Worm (Caenorhabditis elegans) whole organism, young adult: ENCODE results near the gene F54B8.4.
"Not testable (repeated sequence)": the region's sequence is repeated elsewhere in the genome, so short reads cannot be mapped to it uniquely, and the experiment has no call there.

Experiments used
- B0019.2 ChIP-seq: fragments of 200-800 bp; sonication (Bioruptor generic); conservative IDR thresholded peaks from 2 replicates; pipeline ENCODE4 v1.3.6; 2022; ENCODE audit warnings: missing genetic modification reagents, missing genetic modification characterization, missing compliant biosample characterization
- B0035.1 ChIP-seq: sonication (generic microtip); optimal IDR thresholded peaks from 2 replicates; lab custom pipeline; 2016; ENCODE audit warnings: missing genetic modification characterization, mild to moderate bottlenecking, missing compliant biosample characterization, missing genotype, missing genetic modification reagents
- F33H1.4 ChIP-seq: fragments of 200-800 bp; sonication (Bioruptor generic); IDR thresholded peaks from 2 replicates; pipeline ENCODE4 v1.3.6; 2022; ENCODE audit warnings: missing genetic modification reagents, missing genetic modification characterization, missing compliant biosample characterization
- F37B4.10 ChIP-seq: fragments of 200-800 bp; sonication (Bioruptor generic); IDR thresholded peaks from 2 replicates; pipeline ENCODE4 v1.3.6; 2022; ENCODE audit warnings: missing genetic modification characterization, missing compliant biosample characterization
- F57A8.1 ChIP-seq: fragments of 200-800 bp; sonication (Bioruptor generic); optimal IDR thresholded peaks from 2 replicates; lab custom pipeline; 2018; ENCODE audit warnings: mild to moderate bottlenecking, missing genetic modification characterization, moderate library complexity, missing compliant biosample characterization
- K12H6.12 ChIP-seq: fragments of 200-800 bp; sonication (Bioruptor generic); optimal IDR thresholded peaks from 2 replicates; lab custom pipeline; 2018; ENCODE audit warnings: mild to moderate bottlenecking, missing genetic modification characterization, missing compliant biosample characterization
- attf-3 ChIP-seq: fragments of 200-800 bp; sonication (Bioruptor generic); conservative IDR thresholded peaks from 2 replicates; pipeline ENCODE4 v1.3.6; 2022; ENCODE audit warnings: missing genetic modification reagents, missing genetic modification characterization, missing compliant biosample characterization
- attf-6 ChIP-seq: fragments of 200-800 bp; sonication (Bioruptor generic); IDR thresholded peaks from 2 replicates; pipeline ENCODE4 v1.3.6; 2022; ENCODE audit warnings: missing genetic modification reagents, missing genetic modification characterization, missing compliant biosample characterization
- bed-2 ChIP-seq: fragments of 200-800 bp; sonication (Bioruptor generic); IDR thresholded peaks from 2 replicates; pipeline ENCODE4 v1.3.6; 2022; ENCODE audit warnings: missing genetic modification reagents, missing genetic modification characterization, missing compliant biosample characterization
- cebp-1 ChIP-seq, 2 experiments: fragments of 200-800 bp in 1 of 2; sonication (Bioruptor generic) in 1 of 2; sonication (generic microtip) in 1 of 2; IDR thresholded peaks in 1 of 2; optimal IDR thresholded peaks in 1 of 2; 2 replicates each; pipeline versions ENCODE4 v1.3.6 to Lab custom; 2017 to 2022; ENCODE audit warnings: missing compliant biosample characterization in 2 of 2, missing genetic modification characterization in 2 of 2, mild to moderate bottlenecking in 1 of 2, missing genetic modification reagents in 1 of 2, moderate library complexity in 1 of 2
- ceh-100 ChIP-seq: fragments of 200-800 bp; sonication (Bioruptor generic); IDR thresholded peaks from 2 replicates; pipeline ENCODE4 v1.3.6; 2022; ENCODE audit warnings: missing genetic modification reagents, missing genetic modification characterization, missing compliant biosample characterization
- ceh-91 ChIP-seq: fragments of 200-800 bp; sonication (Bioruptor generic); IDR thresholded peaks from 2 replicates; pipeline ENCODE4 v1.3.6; 2022; ENCODE audit warnings: missing genetic modification reagents, missing genetic modification characterization, missing compliant biosample characterization
- chd-7 ChIP-seq: sonication (generic microtip); optimal IDR thresholded peaks from 2 replicates; lab custom pipeline; 2016; ENCODE audit warnings: mild to moderate bottlenecking, missing genetic modification characterization, moderate library complexity, missing compliant biosample characterization
- die-1 ChIP-seq: sonication (generic microtip); optimal IDR thresholded peaks from 2 replicates; lab custom pipeline; 2016; ENCODE audit warnings: missing genotype, mild to moderate bottlenecking, missing genetic modification characterization, missing compliant biosample characterization
- dpff-1 ChIP-seq: sonication (generic microtip); optimal IDR thresholded peaks from 2 replicates; lab custom pipeline; 2017; ENCODE audit warnings: mild to moderate bottlenecking, missing genetic modification characterization, missing compliant biosample characterization
- efl-1 ChIP-seq: fragments of 150-350 bp; optimal IDR thresholded peaks from 2 replicates; lab custom pipeline; 2014; ENCODE audit warnings: missing biosample characterization, missing genetic modification reagents, missing genetic modification characterization
- ekl-4 ChIP-seq: fragments of 200-800 bp; sonication (Bioruptor generic); IDR thresholded peaks from 2 replicates; pipeline ENCODE4 v1.3.6; 2022; ENCODE audit warnings: missing genetic modification reagents, missing genetic modification characterization, missing compliant biosample characterization
- fkh-3 ChIP-seq: sonication (generic microtip); optimal IDR thresholded peaks from 2 replicates; lab custom pipeline; 2016; ENCODE audit warnings: mild to moderate bottlenecking, missing genetic modification characterization, missing compliant biosample characterization
- hlh-12 ChIP-seq: sonication (generic microtip); optimal IDR thresholded peaks from 2 replicates; lab custom pipeline; 2016; ENCODE audit warnings: missing genetic modification characterization, missing compliant biosample characterization
- hmg-20 ChIP-seq: fragments of 200-800 bp; sonication (Bioruptor generic); IDR thresholded peaks from 2 replicates; pipeline ENCODE4 v1.3.6; 2022; ENCODE audit warnings: missing genetic modification reagents, missing genetic modification characterization, missing compliant biosample characterization
- hrde-1 ChIP-seq: sonication (generic microtip); optimal IDR thresholded peaks from 2 replicates; lab custom pipeline; 2016; ENCODE audit warnings: missing genetic modification characterization, mild to moderate bottlenecking, missing compliant biosample characterization, moderate library complexity, missing genotype, missing genetic modification reagents, borderline replicate concordance
- lin-26 ChIP-seq: fragments of 200-800 bp; sonication (Bioruptor generic); IDR thresholded peaks from 2 replicates; pipeline ENCODE4 v1.3.6; 2022; ENCODE audit warnings: missing genetic modification reagents, missing genetic modification characterization, missing compliant biosample characterization
- lin-54 ChIP-seq: fragments of 200-800 bp; sonication (Bioruptor generic); optimal IDR thresholded peaks from 2 replicates; lab custom pipeline; 2018; ENCODE audit warnings: mild to moderate bottlenecking, missing genetic modification characterization, missing compliant biosample characterization
- lsy-27 ChIP-seq: sonication (generic microtip); optimal IDR thresholded peaks from 2 replicates; lab custom pipeline; 2017; ENCODE audit warnings: missing genetic modification characterization, mild to moderate bottlenecking, missing compliant biosample characterization, antibody characterized with exemption, missing genotype, borderline replicate concordance; ENCODE audit not compliant: insufficient read depth
- madf-6 ChIP-seq: fragments of 200-800 bp; sonication (Bioruptor generic); IDR thresholded peaks from 2 replicates; pipeline ENCODE4 v1.3.6; 2022; ENCODE audit warnings: missing genetic modification reagents, missing genetic modification characterization, missing compliant biosample characterization
- madf-8 ChIP-seq: fragments of 200-800 bp; sonication (Bioruptor generic); conservative IDR thresholded peaks from 2 replicates; pipeline ENCODE4 v1.3.6; 2022; ENCODE audit warnings: missing genetic modification reagents, missing genetic modification characterization, missing compliant biosample characterization
- nfya-1 ChIP-seq: sonication (generic microtip); optimal IDR thresholded peaks from 2 replicates; lab custom pipeline; 2017; ENCODE audit warnings: antibody characterized with exemption, missing compliant biosample characterization, missing genetic modification characterization, borderline replicate concordance; ENCODE audit not compliant: insufficient read depth
- pha-4 ChIP-seq: fragments of 150-350 bp; sonication (generic microtip); optimal IDR thresholded peaks from 2 replicates; lab custom pipeline; 2014; ENCODE audit warnings: missing biosample characterization, missing genetic modification reagents, missing genetic modification characterization
- repo-1 ChIP-seq: sonication (generic microtip); optimal IDR thresholded peaks from 2 replicates; lab custom pipeline; 2017; ENCODE audit warnings: mild to moderate bottlenecking, missing genetic modification characterization, missing compliant biosample characterization
- sdz-38 ChIP-seq: sonication (generic microtip); optimal IDR thresholded peaks from 2 replicates; lab custom pipeline; 2016; ENCODE audit warnings: missing genotype, missing genetic modification characterization, missing compliant biosample characterization
- snpc-1.3 ChIP-seq: sonication (generic microtip); optimal IDR thresholded peaks from 2 replicates; lab custom pipeline; 2017; ENCODE audit warnings: missing genetic modification characterization, mild to moderate bottlenecking, missing compliant biosample characterization, antibody characterized with exemption, moderate library complexity, missing genotype, missing genetic modification reagents; ENCODE audit not compliant: insufficient read depth
- tbp1 ChIP-seq: fragments of 200-800 bp; sonication (Bioruptor generic); optimal IDR thresholded peaks from 2 replicates; lab custom pipeline; 2018; ENCODE audit warnings: mild to moderate bottlenecking, missing genetic modification characterization, missing compliant biosample characterization
- tlf-1 ChIP-seq: fragments of 200-800 bp; sonication (Bioruptor generic); optimal IDR thresholded peaks from 2 replicates; lab custom pipeline; 2018; ENCODE audit warnings: mild to moderate bottlenecking, missing genetic modification characterization, missing compliant biosample characterization
- ztf-25 ChIP-seq: fragments of 200-800 bp; sonication (Bioruptor generic); IDR thresholded peaks from 2 replicates; pipeline ENCODE4 v1.3.6; 2022; ENCODE audit warnings: missing genetic modification reagents, missing genetic modification characterization, missing compliant biosample characterization
- ztf-6 ChIP-seq: fragments of 200-800 bp; sonication (Bioruptor generic); IDR thresholded peaks from 2 replicates; pipeline ENCODE4 v1.3.6; 2022; ENCODE audit warnings: missing genetic modification reagents, missing genetic modification characterization, missing compliant biosample characterization

F54B8.4 gene

ce11 chrV:15811982-15812381 is 4.2 kb upstream of the F54B8.4 start, which contains the start of gene nhr-282:
Gene nhr-282, plus strand, starts transcription at chrV:15812282.
- not testable (repeated sequence) for TF ChIP-seq dpff-1 (tag; lab: Kevin White, UChicago); K12H6.12; lin-54 (GFP tag; lab: Kevin White, UChicago)

- no peak for TF ChIP-seq ekl-4 (GFP tag; lab: Robert Waterston, UW)
- no peak for TF ChIP-seq tlf-1
- TF ChIP-seq ztf-25 = no peak
- TF ChIP-seq sdz-38 (tag; lab: Kevin White, UChicago) = no peak
- no peak for TF ChIP-seq ceh-100 (GFP tag; lab: Robert Waterston, UW)
- no peak for TF ChIP-seq nfya-1 (tag; lab: Kevin White, UChicago)
- no peak for TF ChIP-seq chd-7 (tag; lab: Kevin White, UChicago)
- no peak for TF ChIP-seq K12H6.12
- TF ChIP-seq B0035.1 = no peak
- no peak for TF ChIP-seq hlh-12 (tag; lab: Kevin White, UChicago)
- TF ChIP-seq F57A8.1 = no peak
- no peak for TF ChIP-seq F37B4.10 (GFP tag; lab: Robert Waterston, UW)
- TF ChIP-seq tbp1 = no peak
- TF ChIP-seq fkh-3 = no peak
- no peak for TF ChIP-seq attf-3 (GFP tag; lab: Robert Waterston, UW)
- no peak for TF ChIP-seq repo-1
- TF ChIP-seq die-1 (tag; lab: Kevin White, UChicago) = no peak
- TF ChIP-seq cebp-1 (GFP tag; IDR thresholded peaks at IDR 0.05; lab: Robert Waterston, UW) = no peak
- TF ChIP-seq cebp-1 (tag; optimal IDR thresholded peaks at IDR 0.05; lab: Kevin White, UChicago) = no peak
- no peak for TF ChIP-seq hrde-1 (tag; lab: Kevin White, UChicago)
These were observed 1.6 kb downstream of the F54B8.4 start, which contains the start of gene abf-3 for ce11 chrV:15817746-15818145. Gene abf-3, minus strand, starts transcription at chrV:15817846.

ce11 chrV:15819983-15820382 is 3.8 kb downstream of the F54B8.4 start, which contains the start of gene srbc-48:
Gene srbc-48, plus strand, starts transcription at chrV:15820283.
- no peak for TF ChIP-seq B0019.2 (GFP tag; lab: Robert Waterston, UW)
- no peak for TF ChIP-seq K12H6.12
- no peak for TF ChIP-seq hmg-20 (GFP tag; lab: Robert Waterston, UW)
- no peak for TF ChIP-seq madf-8
- TF ChIP-seq efl-1 = no peak
- no peak for TF ChIP-seq lsy-27 (tag; lab: Kevin White, UChicago)
- no peak for TF ChIP-seq F33H1.4 (GFP tag; lab: Robert Waterston, UW)
- TF ChIP-seq, all 124 proteins: peak for 0

ce11 chrV:15821398-15821797 is 5.2 kb downstream of the F54B8.4 start, which contains the start of gene srbc-49:
Gene srbc-49, plus strand, starts transcription at chrV:15821698.
- TF ChIP-seq pha-4 (tag; lab: Kevin White, UChicago) (no peak), ztf-6 (GFP tag; lab: Robert Waterston, UW) (no peak), ceh-91 (GFP tag; lab: Robert Waterston, UW) (no peak), B0035.1 (no peak), madf-6 (GFP tag; lab: Robert Waterston, UW) (no peak), B0019.2 (GFP tag; lab: Robert Waterston, UW) (no peak), attf-6 (GFP tag; lab: Robert Waterston, UW) (no peak), bed-2 (GFP tag; lab: Robert Waterston, UW) (no peak), lin-26 (GFP tag; lab: Robert Waterston, UW) (no peak), snpc-1.3 (tag; lab: Kevin White, UChicago) (no peak)
- TF ChIP-seq, all 124 proteins: peak for 0
